Fruit fly (Drosophila melanogaster): ENCODE results near the gene CG13358.

The CG13358 gene

DNA sequence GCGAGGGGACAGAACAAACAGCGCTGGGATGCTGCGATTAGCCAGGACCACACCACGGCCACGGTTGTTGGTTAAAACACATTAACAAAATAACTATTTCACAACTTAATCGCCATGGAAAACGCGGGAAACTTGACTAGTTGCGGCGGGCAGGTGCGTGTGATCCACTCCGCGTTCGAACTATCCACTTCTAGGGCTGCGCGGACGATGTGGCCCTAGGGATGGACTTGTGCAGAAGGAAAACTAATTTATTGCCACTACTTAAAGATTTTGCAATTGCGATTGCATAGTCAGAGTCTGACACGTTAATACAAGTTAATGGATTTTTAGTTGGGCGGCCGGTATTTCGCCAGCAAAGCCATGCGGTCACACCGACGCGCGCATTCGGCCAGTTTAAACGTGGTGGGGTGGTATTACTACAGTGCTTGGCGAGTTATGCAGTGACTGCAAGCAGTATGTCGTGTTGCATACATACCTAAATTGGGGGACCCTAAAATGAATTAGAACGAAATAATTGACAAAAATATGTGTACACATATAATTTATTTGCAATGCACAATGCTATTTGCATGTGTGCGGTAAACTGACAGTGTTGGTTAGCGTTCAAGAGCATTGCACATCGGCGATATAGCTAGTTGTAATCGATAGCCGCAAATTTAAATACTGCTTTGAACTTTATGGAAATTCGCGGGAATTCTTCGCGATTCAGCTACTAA is 3.4 kb downstream of the CG13358 start, which contains the start of gene Rbf (continued):
- TF ChIP-seq CG1832 (GFP tag; optimal IDR thresholded peaks at IDR 0.05) (no peak), ham (GFP tag; IDR thresholded peaks at IDR 0.05) (no peak), Rx (GFP tag; IDR thresholded peaks at IDR 0.05) (no peak), CG1529 (GFP tag; optimal IDR thresholded peaks at IDR 0.05) (no peak), croc (GFP tag; conservative IDR thresholded peaks at IDR 0.05) (no peak), E2f1 (GFP tag; IDR thresholded peaks at IDR 0.05) (0 out of 2 replicates have a peak, but pooled peaks have one; percentile 6), ewg (GFP tag; optimal IDR thresholded peaks at IDR 0.05) (no peak), sd (tag; optimal IDR thresholded peaks at IDR 0.05) (no peak), sna (GFP tag; IDR thresholded peaks at IDR 0.05; ENCODE audit: partially characterized antibody) (no peak; the same call in 1 of the 2 replicates), p53 (GFP tag; optimal IDR thresholded peaks at IDR 0.05) (peak; percentile 23), CG2202 (tag; optimal IDR thresholded peaks at IDR 0.05) (no peak), C15 (GFP tag; IDR thresholded peaks at IDR 0.05) (no peak), bbx (GFP tag; IDR thresholded peaks at IDR 0.05; ENCODE audit: partially characterized antibody) (peak; percentile 53; the same call in 1 of the 2 replicates), en (GFP tag; optimal IDR thresholded peaks at IDR 0.05) (no peak), Optix (GFP tag; IDR thresholded peaks at IDR 0.05) (no peak), CG15011 (GFP tag; optimal IDR thresholded peaks at IDR 0.05) (no peak), CG18476 (GFP tag; optimal IDR thresholded peaks at IDR 0.05) (no peak), chinmo (GFP tag; IDR thresholded peaks at IDR 0.05; ENCODE audit: partially characterized antibody) (no peak), CG17328 (GFP tag; IDR thresholded peaks at IDR 0.05) (no peak), CG5953 (GFP tag; IDR thresholded peaks at IDR 0.05) (no peak), CG11085 (GFP tag; IDR thresholded peaks at IDR 0.05) (no peak), schlank (tag; optimal IDR thresholded peaks at IDR 0.05) (no peak), toy (GFP tag; IDR thresholded peaks at IDR 0.05) (no peak), CG10431 (GFP tag; optimal IDR thresholded peaks at IDR 0.05) (no peak), CG2120 (GFP tag; optimal IDR thresholded peaks at IDR 0.05) (peak; percentile 31), CG16815 (GFP tag; optimal IDR thresholded peaks at IDR 0.05) (no peak), CG30403 (GFP tag; optimal IDR thresholded peaks at IDR 0.05) (peak; percentile 1), yki (optimal IDR thresholded peaks at IDR 0.05) (no peak), GATAe (GFP tag; conservative IDR thresholded peaks at IDR 0.05) (no peak), prd (optimal IDR thresholded peaks at IDR 0.05) (no peak), prd (GFP tag; IDR thresholded peaks at IDR 0.05) (no peak), CG2678 (tag; optimal IDR thresholded peaks at IDR 0.05) (no peak), Myb (GFP tag; optimal IDR thresholded peaks at IDR 0.05) (peak; percentile 77), Med (GFP tag) (peak; percentile 36), zfh1 (GFP tag; IDR thresholded peaks at IDR 0.05) (no peak), CG4360 (GFP tag; IDR thresholded peaks at IDR 0.05) (no peak), CG4854 (GFP tag; optimal IDR thresholded peaks at IDR 0.05) (peak; percentile 4), CG11695 (GFP tag; IDR thresholded peaks at IDR 0.05) (no peak), MBD-R2 (GFP tag; IDR thresholded peaks at IDR 0.05) (no peak), sc (optimal IDR thresholded peaks at IDR 0.05) (no peak), sc (GFP tag; optimal IDR thresholded peaks at IDR 0.05) (no peak), CG4820 (GFP tag; optimal IDR thresholded peaks at IDR 0.05) (no peak), D19B (GFP tag; optimal IDR thresholded peaks at IDR 0.05) (no peak), ara (GFP tag; IDR thresholded peaks at IDR 0.05) (no peak), tgo (GFP tag; IDR thresholded peaks at IDR 0.05) (no peak), rib (GFP tag; IDR thresholded peaks at IDR 0.05) (no peak), Trl (optimal IDR thresholded peaks at IDR 0.05) (no peak), Trl (GFP tag; optimal IDR thresholded peaks at IDR 0.05) (no peak), CG13424 (tag; optimal IDR thresholded peaks at IDR 0.05) (no peak), sob (GFP tag; IDR thresholded peaks at IDR 0.05) (no peak), stc (GFP tag; IDR thresholded peaks at IDR 0.05) (no peak), CG17612 (GFP tag; IDR thresholded peaks at IDR 0.05) (no peak), CG17912 (GFP tag; optimal IDR thresholded peaks at IDR 0.05) (no peak)

Measured in whole organism, embryonic.